Fruit fly (Drosophila melanogaster) whole organism, pupa: ENCODE measurements around the gene 4E-T.

Experiments
- CG10348 ChIP-seq: fragments of 200-800 bp; sonication (Bioruptor generic); IDR thresholded peaks from 2 replicates; pipeline ENCODE4 v1.3.6; 2022; ENCODE audit warnings: missing biosample characterization, missing genetic modification characterization
- CG12605 ChIP-seq: fragments of 200-800 bp; sonication (Bioruptor generic); IDR thresholded peaks from 2 replicates; pipeline ENCODE4 v1.3.6; 2022; ENCODE audit warnings: missing biosample characterization, missing genetic modification characterization
- CG15710 ChIP-seq: fragments of 200-800 bp; sonication (Bioruptor generic); optimal IDR thresholded peaks from 2 replicates; lab custom pipeline; 2018; ENCODE audit warnings: missing biosample characterization, mild to moderate bottlenecking, missing genetic modification characterization, moderate library complexity
- CG4496 ChIP-seq: fragments of 200-800 bp; sonication (Bioruptor generic); IDR thresholded peaks from 3 replicates; pipeline ENCODE4 v1.3.6; 2022; ENCODE audit warnings: missing biosample characterization, missing genetic modification characterization
- CG8301 ChIP-seq: fragments of 200-800 bp; sonication (Bioruptor generic); optimal IDR thresholded peaks from 2 replicates; lab custom pipeline; 2018; ENCODE audit warnings: missing biosample characterization, mild to moderate bottlenecking, missing genetic modification characterization
- CG9948 ChIP-seq: fragments of 200-800 bp; sonication (Bioruptor generic); optimal IDR thresholded peaks from 2 replicates; lab custom pipeline; 2018; ENCODE audit warnings: missing biosample characterization, mild to moderate bottlenecking, missing genetic modification characterization, moderate library complexity
- D1 ChIP-seq: fragments of 200-800 bp; sonication (Bioruptor generic); optimal IDR thresholded peaks from 2 replicates; lab custom pipeline; 2018; ENCODE audit warnings: missing biosample characterization, mild to moderate bottlenecking, missing genetic modification characterization, moderate library complexity
- EcR ChIP-seq: fragments of 200-800 bp; sonication (Bioruptor generic); optimal IDR thresholded peaks from 3 replicates; lab custom pipeline; 2019; ENCODE audit warnings: missing biosample characterization, missing genetic modification characterization, mild to moderate bottlenecking, moderate library complexity, missing genetic modification reagents
- Pif1A ChIP-seq: fragments of 200-800 bp; sonication (Bioruptor generic); optimal IDR thresholded peaks from 3 replicates; lab custom pipeline; 2016; ENCODE audit warnings: missing biosample characterization, missing genetic modification characterization
- Snoo ChIP-seq: fragments of 200-800 bp; sonication (Bioruptor generic); optimal IDR thresholded peaks from 3 replicates; lab custom pipeline; 2017; ENCODE audit warnings: missing biosample characterization, mild to moderate bottlenecking, missing genetic modification characterization, inconsistent platforms

DNA sequence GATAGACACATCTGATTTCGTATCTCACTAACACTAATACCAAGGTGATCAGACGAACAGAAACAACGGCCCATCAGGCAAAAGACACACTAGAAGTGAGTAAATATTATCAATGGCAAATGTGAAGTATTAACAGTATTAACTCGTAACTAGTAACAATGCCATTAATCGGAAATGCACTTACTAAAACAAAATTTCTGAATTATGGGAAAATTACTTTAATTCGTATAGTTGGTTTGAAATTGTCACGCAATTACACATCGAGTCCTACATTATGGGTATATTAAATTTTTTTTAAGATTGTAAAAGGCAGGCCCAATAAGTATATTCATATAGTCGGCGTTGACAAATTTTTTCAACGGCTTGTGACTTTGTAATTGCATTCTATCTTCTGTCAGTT lies 35.6 kb downstream of the 4E-T start:
- TF ChIP-seq Snoo (tag; lab: Kevin White, UChicago): no peak
- TF ChIP-seq D1 (tag; lab: Kevin White, UChicago): no peak
- TF ChIP-seq CG15710: no peak
- TF ChIP-seq Pif1A: no peak
- no peak for TF ChIP-seq CG10348 (GFP tag; lab: Robert Waterston, UW)
- TF ChIP-seq CG12605 (GFP tag; lab: Robert Waterston, UW): no peak
- no peak for TF ChIP-seq EcR
- no peak for TF ChIP-seq CG9948 (tag; lab: Kevin White, UChicago)
- TF ChIP-seq CG8301 (tag; lab: Kevin White, UChicago): no peak
- TF ChIP-seq CG4496: no peak
